Worm (Caenorhabditis elegans): ENCODE measurements around the gene srx-21.

Gene srx-21

DNA sequence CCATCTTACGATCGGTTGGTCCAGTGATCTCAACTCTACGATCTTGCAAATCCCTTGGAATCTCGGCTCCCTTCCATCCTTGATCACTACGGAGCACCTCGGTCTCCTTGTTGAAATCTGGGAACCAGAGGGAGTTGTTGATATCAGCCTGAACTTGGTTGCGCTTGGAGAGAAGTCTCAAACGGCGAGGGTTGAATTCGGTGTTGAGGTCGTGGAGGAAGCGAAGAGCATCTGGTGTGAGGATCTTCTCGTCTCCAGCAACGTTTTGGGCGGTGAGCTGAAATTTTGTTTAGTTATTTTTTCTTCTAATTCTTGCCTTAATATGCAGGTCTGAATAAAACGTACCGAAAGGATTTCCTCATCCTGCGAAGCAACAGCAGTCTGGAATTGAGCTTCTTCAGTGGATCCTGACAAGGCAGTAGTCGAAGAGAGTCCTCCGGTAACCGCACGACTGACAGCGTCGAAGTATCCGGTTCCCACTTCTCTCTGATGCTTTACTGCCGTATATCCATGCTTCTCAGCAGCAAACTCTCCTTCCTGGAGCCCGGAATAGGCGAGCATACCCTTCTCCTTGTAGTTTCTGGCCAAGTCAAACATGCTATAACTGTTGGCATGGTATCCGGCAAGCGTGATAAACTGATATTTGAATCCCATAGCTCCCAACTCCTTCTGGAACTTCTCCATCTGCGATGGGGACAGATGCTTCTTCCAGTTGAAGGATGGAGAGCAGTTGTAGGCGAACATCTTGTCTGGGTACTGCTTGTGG, 49.2 kb downstream of the srx-21 start (continued):
- no peak for TF ChIP-seq nhr-27 (tag; optimal IDR thresholded peaks at IDR 0.05)
- no peak for TF ChIP-seq aptf-2 (GFP tag; conservative IDR thresholded peaks at IDR 0.05)
- TF ChIP-seq hlh-26 (GFP tag; conservative IDR thresholded peaks at IDR 0.05), result no peak
- TF ChIP-seq die-1 (tag; optimal IDR thresholded peaks at IDR 0.05), result peak; percentile 31
- peak; percentile 70; the same call in 1 of the 2 replicates for TF ChIP-seq nhr-120 (GFP tag; IDR thresholded peaks at IDR 0.05)
- TF ChIP-seq lin-40 (tag; optimal IDR thresholded peaks at IDR 0.05), result no peak
- 0 out of 2 replicates have a peak, but pooled peaks have one; percentile 27 for TF ChIP-seq zfh-2 (GFP tag; conservative IDR thresholded peaks at IDR 0.05)
- peak; percentile 86 for TF ChIP-seq ama-1 (optimal IDR thresholded peaks at IDR 0.05)
- TF ChIP-seq ama-1 (GFP tag; optimal IDR thresholded peaks at IDR 0.05), result no peak
- TF ChIP-seq Y53F4B.3 (GFP tag; IDR thresholded peaks at IDR 0.05), result no peak
- peak; percentile 5 for TF ChIP-seq nhr-90 (tag; optimal IDR thresholded peaks at IDR 0.05)
- no peak for TF ChIP-seq snpc-1.3 (tag; optimal IDR thresholded peaks at IDR 0.05; ENCODE audit: insufficient read depth)
- no peak for TF ChIP-seq gei-17 (GFP tag; optimal IDR thresholded peaks at IDR 0.05)
- no peak for TF ChIP-seq F57A8.1 (GFP tag; optimal IDR thresholded peaks at IDR 0.05)
- TF ChIP-seq Y56A3A.18 (GFP tag; IDR thresholded peaks at IDR 0.05), result 0 out of 2 replicates have a peak, but pooled peaks have one; percentile 8
- TF ChIP-seq lin-35 (GFP tag; optimal IDR thresholded peaks at IDR 0.05), result peak in 1 of 3 experiments; percentile 31

DNA sequence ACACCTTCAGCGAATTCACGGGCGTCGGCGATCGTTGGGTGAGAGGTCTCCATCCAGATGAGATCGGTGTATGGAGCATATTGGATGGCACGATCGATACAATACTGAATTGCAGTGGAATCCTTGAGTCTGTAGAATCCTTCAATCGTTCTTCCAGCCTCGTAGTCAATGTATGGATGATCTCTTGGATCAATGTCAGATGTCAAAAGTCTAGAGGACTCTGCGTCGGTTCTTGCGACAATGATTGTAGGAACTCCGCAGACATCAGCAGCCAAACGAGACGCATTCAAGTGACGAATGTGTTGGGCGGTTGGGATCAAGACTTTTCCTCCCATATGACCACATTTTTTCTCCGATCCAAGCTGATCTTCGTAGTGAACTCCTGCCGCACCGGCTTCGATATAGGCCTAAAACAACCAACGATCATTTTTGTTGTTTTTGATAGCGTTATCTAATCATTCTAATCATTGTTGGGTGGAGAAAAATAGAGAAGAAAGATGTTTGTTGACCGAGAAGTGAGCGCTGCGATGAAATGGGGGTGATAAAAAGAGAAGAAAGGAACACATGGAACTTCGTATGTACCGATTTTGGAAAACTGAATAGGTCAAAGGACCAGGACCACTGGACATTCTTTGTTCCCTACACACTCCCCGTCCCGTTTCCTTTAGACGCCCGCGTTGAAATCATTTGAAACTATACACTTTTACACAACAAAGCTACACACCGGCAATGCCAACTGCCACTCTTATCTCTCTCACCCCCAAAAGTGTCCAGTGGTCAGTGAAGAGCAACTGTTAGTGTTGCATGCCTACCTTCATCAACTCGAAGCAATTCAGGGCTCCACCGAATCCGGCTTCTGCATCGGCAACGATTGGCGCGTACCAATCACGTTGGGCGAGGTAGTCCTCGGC, 50.0 kb downstream of the srx-21 start:
- TF ChIP-seq snpc-3.4 (tag; optimal IDR thresholded peaks at IDR 0.05), result no peak
- no peak for TF ChIP-seq attf-6 (GFP tag; IDR thresholded peaks at IDR 0.05)
- 0 out of 2 replicates have a peak, but pooled peaks have one; percentile 10 for TF ChIP-seq ztf-28 (GFP tag; IDR thresholded peaks at IDR 0.05)
- no peak for TF ChIP-seq F49E8.2 (tag; optimal IDR thresholded peaks at IDR 0.05; ENCODE audit: insufficient read depth)
- no peak for TF ChIP-seq F23B12.7 (tag; optimal IDR thresholded peaks at IDR 0.05; ENCODE audit: insufficient read depth)
- no peak for TF ChIP-seq F57A8.1 (GFP tag; optimal IDR thresholded peaks at IDR 0.05)
- no peak for TF ChIP-seq repo-1 (tag; optimal IDR thresholded peaks at IDR 0.05)
- TF ChIP-seq nfya-2 (GFP tag; IDR thresholded peaks at IDR 0.05), result no peak
- TF ChIP-seq nhr-80 (tag; optimal IDR thresholded peaks at IDR 0.05), result peak; percentile 29
- TF ChIP-seq snpc-1.1 (tag; optimal IDR thresholded peaks at IDR 0.05; ENCODE audit: insufficient read depth), result no peak
- TF ChIP-seq T26A5.8 (tag; optimal IDR thresholded peaks at IDR 0.05), result no peak
- no peak for TF ChIP-seq ZK185.1 (tag; optimal IDR thresholded peaks at IDR 0.05; ENCODE audit: poor library complexity, severe bottlenecking)
- TF ChIP-seq egl-18 (GFP tag; IDR thresholded peaks at IDR 0.05), result no peak
- no peak for TF ChIP-seq C06A6.2 (GFP tag; conservative IDR thresholded peaks at IDR 0.05)
- no peak for TF ChIP-seq hlh-26 (GFP tag; conservative IDR thresholded peaks at IDR 0.05)
- peak; percentile 7; the same call in 1 of the 2 replicates for TF ChIP-seq B0336.3 (GFP tag; IDR thresholded peaks at IDR 0.05)
- no peak for TF ChIP-seq Y79H2A.3 (GFP tag; conservative IDR thresholded peaks at IDR 0.05)
- no peak for TF ChIP-seq ztf-6 (GFP tag; IDR thresholded peaks at IDR 0.05)
- TF ChIP-seq C17E4.6 (GFP tag; IDR thresholded peaks at IDR 0.05), result no peak
- TF ChIP-seq chd-7 (tag; optimal IDR thresholded peaks at IDR 0.05), result no peak
- no peak for TF ChIP-seq F55B11.4 (tag; optimal IDR thresholded peaks at IDR 0.05; ENCODE audit: borderline replicate concordance, insufficient read depth)
- TF ChIP-seq ceh-40 (GFP tag; IDR thresholded peaks at IDR 0.05), result no peak
- TF ChIP-seq bed-2 (GFP tag; IDR thresholded peaks at IDR 0.05), result no peak
- TF ChIP-seq K11D2.4 (GFP tag; IDR thresholded peaks at IDR 0.05), result peak; percentile 32; the same call in 1 of the 2 replicates
- no peak for TF ChIP-seq lin-54 (GFP tag; optimal IDR thresholded peaks at IDR 0.05)
- peak; percentile 18; the same call in 1 of the 2 replicates for TF ChIP-seq Y95B8A.8 (GFP tag; IDR thresholded peaks at IDR 0.05)
- no peak for TF ChIP-seq snpc-1.3 (tag; optimal IDR thresholded peaks at IDR 0.05; ENCODE audit: insufficient read depth)
- TF ChIP-seq nhr-120 (GFP tag; IDR thresholded peaks at IDR 0.05), result 0 out of 2 replicates have a peak, but pooled peaks have one; percentile 56
- no peak for TF ChIP-seq him-1 (tag; optimal IDR thresholded peaks at IDR 0.05)
- TF ChIP-seq nhr-179 (tag; optimal IDR thresholded peaks at IDR 0.05), result no peak
- no peak; the same call in 1 of the 2 replicates for TF ChIP-seq attf-3 (GFP tag; conservative IDR thresholded peaks at IDR 0.05)
